Fruit fly (Drosophila melanogaster): ENCODE data around the gene eIF4EHP.
A peak's percentile ranks its signal among the peaks of the same experiment; 100 is the strongest.

DNA sequence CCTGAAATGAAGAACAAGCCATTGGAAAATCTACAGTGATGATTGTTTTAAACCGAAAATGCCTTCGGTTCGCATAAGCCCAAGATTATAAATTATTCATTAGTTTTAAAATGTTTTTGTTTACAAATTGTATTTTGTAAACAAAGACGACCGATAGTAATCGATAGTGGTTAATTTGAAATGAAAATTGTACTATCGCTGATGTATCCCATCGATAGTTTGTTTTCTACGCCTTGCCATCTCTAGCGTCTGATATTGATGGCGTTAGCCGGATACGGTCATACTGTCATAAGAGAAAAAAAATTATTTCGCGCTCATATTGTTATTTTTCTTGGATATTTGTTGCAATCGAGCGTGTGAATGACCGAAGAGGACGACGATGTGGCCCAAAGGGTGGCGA is 50.7 kb downstream of the eIF4EHP start, which contains the start of gene SMC1:
- no peak for TF ChIP-seq sage (GFP tag; optimal IDR thresholded peaks at IDR 0.05)
- no peak for TF ChIP-seq br (GFP tag; optimal IDR thresholded peaks at IDR 0.05)
- no peak for TF ChIP-seq Dif (GFP tag; optimal IDR thresholded peaks at IDR 0.05; ENCODE audit: partially characterized antibody)
- no peak for TF ChIP-seq Mio (GFP tag; optimal IDR thresholded peaks at IDR 0.05)
- TF ChIP-seq ey (GFP tag; optimal IDR thresholded peaks at IDR 0.05) = peak; percentile 14
